Worm (Caenorhabditis elegans): ENCODE results near the gene pdf-1.

pdf-1 gene

ce11 chrIII:6912381-6912780, at the start of gene pdf-1:
TSS of gene pdf-1 (minus strand) at chrIII:6912481.
- TF ChIP-seq B0310.2 (tag; optimal IDR thresholded peaks at IDR 0.05) = no peak

ce11 chrIII:6961167-6961566, 48.9 kb upstream of the pdf-1 start:
- TF ChIP-seq ama-1 (optimal IDR thresholded peaks at IDR 0.05) = no peak
- TF ChIP-seq flt-1 (GFP tag; IDR thresholded peaks at IDR 0.05) = no peak
- peak; percentile 8 for TF ChIP-seq F13C5.2 (tag; optimal IDR thresholded peaks at IDR 0.05)

ce11 chrIII:6958674-6959241, 46.5 kb upstream of the pdf-1 start:
- no peak for TF ChIP-seq pes-1 (GFP tag; IDR thresholded peaks at IDR 0.05)

ce11 chrIII:6955766-6956165, 43.5 kb upstream of the pdf-1 start:
- TF ChIP-seq ceh-36 (tag; optimal IDR thresholded peaks at IDR 0.05) (no peak), ama-1 (optimal IDR thresholded peaks at IDR 0.05) (no peak)

ce11 chrIII:6953978-6954377, 41.7 kb upstream of the pdf-1 start:
- TF ChIP-seq ceh-36 (tag; optimal IDR thresholded peaks at IDR 0.05) (no peak), hmbx-1 (tag; optimal IDR thresholded peaks at IDR 0.05) (no peak), tbx-37 (GFP tag; conservative IDR thresholded peaks at IDR 0.05) (no peak), ceh-13 (GFP tag; optimal IDR thresholded peaks at IDR 0.05) (no peak), hnd-1 (tag; optimal IDR thresholded peaks at IDR 0.05) (no peak), sea-1 (GFP tag; conservative IDR thresholded peaks at IDR 0.05) (no peak), aly-1 (tag; optimal IDR thresholded peaks at IDR 0.05) (no peak), scrt-1 (GFP tag; IDR thresholded peaks at IDR 0.05) (no peak), tra-4 (tag; optimal IDR thresholded peaks at IDR 0.05) (no peak), flt-1 (GFP tag; IDR thresholded peaks at IDR 0.05) (no peak), hmg-4 (GFP tag; optimal IDR thresholded peaks at IDR 0.05) (no peak), ama-1 (optimal IDR thresholded peaks at IDR 0.05) (no peak), ets-7 (tag; optimal IDR thresholded peaks at IDR 0.05) (no peak), B0310.2 (tag; optimal IDR thresholded peaks at IDR 0.05) (no peak), F13C5.2 (tag; optimal IDR thresholded peaks at IDR 0.05) (no peak)

- TF ChIP-seq hnd-1 (tag; optimal IDR thresholded peaks at IDR 0.05) (no peak), aly-1 (tag; optimal IDR thresholded peaks at IDR 0.05) (no peak)
Observed at ce11 chrIII:6953373-6953772, 41.1 kb upstream of the pdf-1 start.

- TF ChIP-seq hmg-4 (GFP tag; optimal IDR thresholded peaks at IDR 0.05) (no peak), F13C5.2 (tag; optimal IDR thresholded peaks at IDR 0.05) (no peak), hnd-1 (tag; optimal IDR thresholded peaks at IDR 0.05) (no peak), pes-1 (GFP tag; IDR thresholded peaks at IDR 0.05) (no peak), aly-1 (tag; optimal IDR thresholded peaks at IDR 0.05) (no peak), hmbx-1 (tag; optimal IDR thresholded peaks at IDR 0.05) (no peak), tra-4 (tag; optimal IDR thresholded peaks at IDR 0.05) (no peak), sea-1 (GFP tag; conservative IDR thresholded peaks at IDR 0.05) (no peak), B0310.2 (tag; optimal IDR thresholded peaks at IDR 0.05) (no peak), ets-7 (tag; optimal IDR thresholded peaks at IDR 0.05) (no peak), tbx-37 (GFP tag; conservative IDR thresholded peaks at IDR 0.05) (no peak), ceh-36 (tag; optimal IDR thresholded peaks at IDR 0.05) (no peak), flt-1 (GFP tag; IDR thresholded peaks at IDR 0.05) (no peak), ama-1 (optimal IDR thresholded peaks at IDR 0.05) (no peak), scrt-1 (GFP tag; IDR thresholded peaks at IDR 0.05) (no peak), tbx-11 (GFP tag; IDR thresholded peaks at IDR 0.05) (no peak), ceh-13 (GFP tag; optimal IDR thresholded peaks at IDR 0.05) (no peak)
Observed at ce11 chrIII:6951435-6951834, 39.2 kb upstream of the pdf-1 start.

DNA sequence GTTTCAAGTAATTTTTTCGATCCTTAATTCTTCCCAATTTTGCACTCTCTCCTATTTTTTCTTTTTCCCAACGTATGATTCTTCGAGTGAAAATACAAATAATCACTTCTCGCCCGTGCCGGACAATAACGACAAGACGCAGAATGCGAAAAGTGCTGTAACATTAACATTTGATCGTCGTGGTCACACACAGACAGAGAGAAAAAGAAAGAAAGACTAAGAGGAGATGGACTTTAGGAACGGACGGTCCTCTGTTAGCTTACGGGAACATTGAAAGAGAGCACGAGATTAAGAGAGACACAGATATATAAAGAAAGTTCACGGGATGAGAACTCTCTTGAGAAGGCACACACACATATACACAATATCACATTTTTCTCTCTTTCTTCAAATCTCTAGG, 35.6 kb upstream of the pdf-1 start:
- TF ChIP-seq F13C5.2 (tag; optimal IDR thresholded peaks at IDR 0.05) = no peak
- TF ChIP-seq ama-1 (optimal IDR thresholded peaks at IDR 0.05) = no peak
- no peak for TF ChIP-seq hmg-4 (GFP tag; optimal IDR thresholded peaks at IDR 0.05)
- TF ChIP-seq tra-4 (tag; optimal IDR thresholded peaks at IDR 0.05) = no peak
- no peak for TF ChIP-seq aly-1 (tag; optimal IDR thresholded peaks at IDR 0.05)
- TF ChIP-seq sea-1 (GFP tag; conservative IDR thresholded peaks at IDR 0.05) = no peak
- TF ChIP-seq flt-1 (GFP tag; IDR thresholded peaks at IDR 0.05) = no peak

DNA sequence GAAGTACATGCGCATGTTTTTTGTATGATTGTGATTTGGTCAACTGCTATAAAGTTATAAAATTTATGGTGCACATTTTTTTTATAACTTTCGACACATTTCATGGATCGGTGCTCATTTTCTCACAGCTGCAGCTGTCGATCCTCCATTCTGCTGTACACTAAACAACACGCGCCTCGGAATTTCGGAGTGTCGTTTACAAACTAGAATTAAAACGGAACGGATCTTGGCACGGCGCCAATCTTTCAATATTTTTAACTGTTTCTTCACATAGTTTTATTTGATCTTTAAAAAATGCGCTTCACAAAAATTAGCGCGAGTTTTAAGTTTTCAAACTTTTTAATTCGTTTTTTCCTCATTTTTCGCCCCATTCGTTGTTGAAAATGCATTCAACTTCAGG, 34.1 kb upstream of the pdf-1 start, which contains the start of gene let-711:
Gene let-711, plus strand, starts transcription at position 337 of the 400 bp plus-strand sequence.
- TF ChIP-seq hnd-1 (tag; optimal IDR thresholded peaks at IDR 0.05) (no peak), ama-1 (optimal IDR thresholded peaks at IDR 0.05) (no peak), ets-7 (tag; optimal IDR thresholded peaks at IDR 0.05) (no peak), pes-1 (GFP tag; IDR thresholded peaks at IDR 0.05) (no peak), ceh-13 (GFP tag; optimal IDR thresholded peaks at IDR 0.05) (no peak), ceh-36 (tag; optimal IDR thresholded peaks at IDR 0.05) (no peak), aly-1 (tag; optimal IDR thresholded peaks at IDR 0.05) (no peak), sea-1 (GFP tag; conservative IDR thresholded peaks at IDR 0.05) (no peak), hmbx-1 (tag; optimal IDR thresholded peaks at IDR 0.05) (no peak), flt-1 (GFP tag; IDR thresholded peaks at IDR 0.05) (no peak), tbx-37 (GFP tag; conservative IDR thresholded peaks at IDR 0.05) (no peak), F13C5.2 (tag; optimal IDR thresholded peaks at IDR 0.05) (no peak)
